Worm (Caenorhabditis elegans) whole organism, L4/young adult: ENCODE results near the gene F56D6.20.

ENCODE experiments used
- W03F9.2 ChIP-seq: fragments of 150-350 bp; optimal IDR thresholded peaks from 2 replicates; lab custom pipeline; 2014; ENCODE audit warnings: missing biosample characterization, missing genetic modification characterization
- dao-5 ChIP-seq: sonication (generic microtip); optimal IDR thresholded peaks from 2 replicates; lab custom pipeline; 2016; ENCODE audit warnings: missing genotype, missing genetic modification characterization, moderate library complexity, missing compliant biosample characterization
- him-1 ChIP-seq: sonication (generic microtip); optimal IDR thresholded peaks from 2 replicates; lab custom pipeline; 2016; ENCODE audit warnings: missing genotype, missing genetic modification reagents, missing genetic modification characterization, missing compliant biosample characterization

DNA sequence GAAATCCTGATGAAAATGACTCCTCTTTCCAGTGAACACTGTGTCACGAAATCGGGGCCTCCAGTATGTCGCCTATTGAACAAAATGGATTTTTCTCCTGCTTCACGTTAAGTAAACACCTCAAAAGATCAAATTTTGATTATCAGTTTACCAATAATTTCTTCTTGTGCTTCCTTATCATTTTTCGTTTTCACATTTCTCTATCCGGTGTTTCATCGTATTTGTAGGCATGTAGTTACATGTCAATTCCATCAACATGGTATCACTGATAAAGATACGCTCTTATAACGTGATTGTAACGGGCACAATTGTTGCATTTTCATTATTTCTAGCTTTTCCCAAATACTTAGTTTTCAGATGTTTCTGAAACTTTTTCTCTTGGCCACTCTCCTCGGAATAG lies 31.8 kb downstream of the F56D6.20 start, which contains the start of gene clec-72:
- TF ChIP-seq W03F9.2 (tag; lab: Kevin White, UChicago) (no peak), dao-5 (tag; lab: Kevin White, UChicago) (no peak), him-1 (tag; lab: Kevin White, UChicago) (no peak)
